Fruit fly (Drosophila melanogaster): Measurements from ENCODE around the gene CG7692.
A peak's percentile ranks its signal among the peaks of the same experiment; 100 is the strongest.

CG7692 gene

dm6 chr3L:17351522-17351921 lies at the start of gene CG7692:
CG7692 (plus strand) TSS chr3L:17351822.
- TF ChIP-seq Sry-δ (GFP tag; optimal IDR thresholded peaks at IDR 0.05) = peak; percentile 16
- peak; percentile 23 for TF ChIP-seq stwl (tag; optimal IDR thresholded peaks at IDR 0.05)
- TF ChIP-seq CG18011 (GFP tag; optimal IDR thresholded peaks at IDR 0.05) = no peak
- TF ChIP-seq CG10147 (GFP tag; optimal IDR thresholded peaks at IDR 0.05) = no peak
- TF ChIP-seq vvl (GFP tag; IDR thresholded peaks at IDR 0.05) = peak; percentile 33; the same call in 1 of the 2 replicates

dm6 chr3L:17310509-17310908 lies 41.1 kb upstream of the CG7692 start:
- TF ChIP-seq Atf6 (GFP tag; IDR thresholded peaks at IDR 0.05) (0 out of 2 replicates have a peak, but pooled peaks have one; percentile 38), lab (GFP tag; optimal IDR thresholded peaks at IDR 0.05) (peak; percentile 86), Oaz (GFP tag; IDR thresholded peaks at IDR 0.05) (no peak), tin (GFP tag; optimal IDR thresholded peaks at IDR 0.05) (peak; percentile 18), ind (GFP tag; optimal IDR thresholded peaks at IDR 0.05) (peak; percentile 13), CoRest (tag; optimal IDR thresholded peaks at IDR 0.05) (peak; percentile 29), CG17385 (GFP tag; optimal IDR thresholded peaks at IDR 0.05) (peak; percentile 5), CG11247 (GFP tag; IDR thresholded peaks at IDR 0.05) (0 out of 2 replicates have a peak, but pooled peaks have one; percentile 36), CG6683 (GFP tag; optimal IDR thresholded peaks at IDR 0.05) (peak; percentile 60), trem (tag; optimal IDR thresholded peaks at IDR 0.05) (peak; percentile 10), shn (GFP tag; optimal IDR thresholded peaks at IDR 0.05) (no peak), Kr (GFP tag; optimal IDR thresholded peaks at IDR 0.05) (no peak), Oli (tag; optimal IDR thresholded peaks at IDR 0.05) (peak; percentile 31), CG8765 (GFP tag; IDR thresholded peaks at IDR 0.05) (peak; percentile 12; the same call in 1 of the 2 replicates), CG11695 (GFP tag; IDR thresholded peaks at IDR 0.05) (peak; percentile 61; the same call in 2 of the 3 replicates), Fer3 (tag; optimal IDR thresholded peaks at IDR 0.05) (peak; percentile 34), CG11504 (tag; optimal IDR thresholded peaks at IDR 0.05) (peak; percentile 75), CG11696 (GFP tag; IDR thresholded peaks at IDR 0.05) (peak; percentile 79), CG16815 (GFP tag; optimal IDR thresholded peaks at IDR 0.05) (no peak), Rx (GFP tag; IDR thresholded peaks at IDR 0.05) (0 out of 2 replicates have a peak, but pooled peaks have one; percentile 2), Sox100B (GFP tag; optimal IDR thresholded peaks at IDR 0.05) (peak; percentile 43), CG10267 (tag; optimal IDR thresholded peaks at IDR 0.05) (peak; percentile 46), pan (optimal IDR thresholded peaks at IDR 0.05) (no peak), pan (GFP tag; optimal IDR thresholded peaks at IDR 0.05 in 1 of 2, IDR thresholded peaks at IDR 0.05 in 1 of 2) (peak in 1 of 2 experiments; percentile 60), crc (GFP tag; optimal IDR thresholded peaks at IDR 0.05) (no peak), corto (GFP tag; optimal IDR thresholded peaks at IDR 0.05) (no peak), Sox102F (GFP tag; optimal IDR thresholded peaks at IDR 0.05) (peak; percentile 39), Deaf1 (tag; optimal IDR thresholded peaks at IDR 0.05) (peak; percentile 39), CG6854 (GFP tag; optimal IDR thresholded peaks at IDR 0.05) (peak; percentile 9), sd (tag; optimal IDR thresholded peaks at IDR 0.05) (no peak), CG6254 (GFP tag; optimal IDR thresholded peaks at IDR 0.05) (peak; percentile 42), CG17829 (tag; optimal IDR thresholded peaks at IDR 0.05) (peak; percentile 46), Blimp-1 (GFP tag; optimal IDR thresholded peaks at IDR 0.05) (peak; percentile 57), klu (GFP tag; IDR thresholded peaks at IDR 0.05) (0 out of 2 replicates have a peak, but pooled peaks have one; percentile 16), CG17912 (GFP tag; optimal IDR thresholded peaks at IDR 0.05) (no peak), CG8388 (GFP tag; optimal IDR thresholded peaks at IDR 0.05) (peak; percentile 17), CG32532 (GFP tag; IDR thresholded peaks at IDR 0.05) (peak; percentile 74), ase (GFP tag; IDR thresholded peaks at IDR 0.05) (0 out of 3 replicates have a peak, but pooled peaks have one; percentile 15), cwo (GFP tag; optimal IDR thresholded peaks at IDR 0.05) (peak; percentile 68), CG30403 (GFP tag; optimal IDR thresholded peaks at IDR 0.05) (peak; percentile 2), CG15514 (GFP tag; optimal IDR thresholded peaks at IDR 0.05) (peak; percentile 33), CG6813 (GFP tag; optimal IDR thresholded peaks at IDR 0.05) (peak; percentile 40), Gug (GFP tag; IDR thresholded peaks at IDR 0.05) (0 out of 4 replicates have a peak, but pooled peaks have one; percentile 22)

Data from whole organism, embryonic.